Worm (Caenorhabditis elegans): Measurements from ENCODE around the gene nra-1.

- TF ChIP-seq ceh-13 (GFP tag; optimal IDR thresholded peaks at IDR 0.05) (no peak), tbx-11 (GFP tag; IDR thresholded peaks at IDR 0.05) (no peak), sea-1 (GFP tag; conservative IDR thresholded peaks at IDR 0.05) (no peak), flt-1 (GFP tag; IDR thresholded peaks at IDR 0.05) (no peak), F13C5.2 (tag; optimal IDR thresholded peaks at IDR 0.05) (no peak), ama-1 (optimal IDR thresholded peaks at IDR 0.05) (no peak), scrt-1 (GFP tag; IDR thresholded peaks at IDR 0.05) (no peak), tbx-37 (GFP tag; conservative IDR thresholded peaks at IDR 0.05) (no peak), B0310.2 (tag; optimal IDR thresholded peaks at IDR 0.05) (no peak), aly-1 (tag; optimal IDR thresholded peaks at IDR 0.05) (no peak), hnd-1 (tag; optimal IDR thresholded peaks at IDR 0.05) (no peak), pes-1 (GFP tag; IDR thresholded peaks at IDR 0.05) (no peak), ets-7 (tag; optimal IDR thresholded peaks at IDR 0.05) (no peak), hmbx-1 (tag; optimal IDR thresholded peaks at IDR 0.05) (no peak)
Measured at ce11 chrIV:17269702-17270101, 14.3 kb downstream of the nra-1 start.

All from whole organism, early embryonic.